Fruit fly (Drosophila melanogaster) whole organism, adult: ENCODE results near the gene vnd.

Experiments used
- CG14711 ChIP-seq: fragments of 200-800 bp; sonication (Bioruptor generic); optimal IDR thresholded peaks from 2 replicates; lab custom pipeline; 2018; ENCODE audit warnings: missing biosample characterization, mild to moderate bottlenecking, missing genetic modification characterization, moderate library complexity
- CG1620 ChIP-seq: fragments of 200-800 bp; sonication (Bioruptor generic); optimal IDR thresholded peaks from 2 replicates; lab custom pipeline; 2016; ENCODE audit warnings: missing biosample characterization, missing genetic modification characterization
- CG33017 ChIP-seq: fragments of 200-800 bp; sonication (Bioruptor generic); optimal IDR thresholded peaks from 2 replicates; lab custom pipeline; 2018; ENCODE audit warnings: missing biosample characterization, mild to moderate bottlenecking, missing genetic modification characterization, moderate library complexity
- CG7101 ChIP-seq: fragments of 200-800 bp; sonication (Bioruptor generic); optimal IDR thresholded peaks from 2 replicates; lab custom pipeline; 2018; ENCODE audit warnings: missing biosample characterization, mild to moderate bottlenecking, missing genetic modification characterization, moderate library complexity
- Clk ChIP-seq: fragments of 200-800 bp; sonication (Bioruptor generic); optimal IDR thresholded peaks from 2 replicates; lab custom pipeline; 2017; ENCODE audit warnings: missing biosample characterization, missing genetic modification characterization
- Crg-1 ChIP-seq: fragments of 200-800 bp; sonication (Bioruptor generic); optimal IDR thresholded peaks from 2 replicates; lab custom pipeline; 2016; ENCODE audit warnings: missing biosample characterization, missing genetic modification characterization
- bab1 ChIP-seq: fragments of 200-800 bp; sonication (Bioruptor generic); optimal IDR thresholded peaks from 3 replicates; lab custom pipeline; 2019; ENCODE audit warnings: missing biosample characterization, mild to moderate bottlenecking, missing genetic modification characterization, moderate library complexity
- kay ChIP-seq: fragments of 200-800 bp; sonication (Bioruptor generic); peaks from one replicate; lab custom pipeline; 2016; ENCODE audit warnings: missing biosample characterization, missing genetic modification characterization, borderline replicate concordance
- ovo ChIP-seq: fragments of 200-800 bp; sonication (Bioruptor generic); optimal IDR thresholded peaks from 2 replicates; lab custom pipeline; 2016; ENCODE audit warnings: missing biosample characterization, missing genetic modification characterization
- pad ChIP-seq: fragments of 200-800 bp; sonication (Bioruptor generic); optimal IDR thresholded peaks from 3 replicates; lab custom pipeline; 2017; ENCODE audit warnings: missing biosample characterization, missing genetic modification characterization, mild to moderate bottlenecking, moderate library complexity, missing genetic modification reagents

dm6 chrX:580635-581034, 1.3 kb upstream of the vnd start:
- TF ChIP-seq CG7101 (tag; lab: Kevin White, UChicago) (no peak), CG14711 (tag; lab: Kevin White, UChicago) (no peak), CG1620 (GFP tag; lab: Kevin White, UChicago) (no peak), CG33017 (tag; lab: Kevin White, UChicago) (no peak), ovo (GFP tag; lab: Kevin White, UChicago) (no peak), Clk (GFP tag; lab: Kevin White, UChicago) (no peak), pad (GFP tag; lab: Kevin White, UChicago) (no peak), Crg-1 (GFP tag; lab: Kevin White, UChicago) (no peak), bab1 (no peak), kay (GFP tag; lab: Kevin White, UChicago) (no peak)
